Fruit fly (Drosophila melanogaster): Measurements from ENCODE around the gene Oseg5.

Gene Oseg5

dm6 chr2L:20803733-20804164 lies 31.9 kb downstream of the Oseg5 start:
- no peak for TF ChIP-seq Neu2 (GFP tag; optimal IDR thresholded peaks at IDR 0.05; ENCODE audit: borderline replicate concordance)
- TF ChIP-seq lilli (GFP tag; optimal IDR thresholded peaks at IDR 0.05): no peak
- peak; percentile 43 for TF ChIP-seq CG32532 (GFP tag; IDR thresholded peaks at IDR 0.05)
- peak; percentile 18 for TF ChIP-seq CG12071 (GFP tag; optimal IDR thresholded peaks at IDR 0.05)
- no peak for TF ChIP-seq Fer3 (tag; optimal IDR thresholded peaks at IDR 0.05)
- TF ChIP-seq ttk (GFP tag; IDR thresholded peaks at IDR 0.05): peak; percentile 58; the same call in 1 of the 2 replicates
- no peak for TF ChIP-seq E2f2 (GFP tag; IDR thresholded peaks at IDR 0.05)
- no peak for TF ChIP-seq ac (GFP tag; optimal IDR thresholded peaks at IDR 0.05)
- no peak for TF ChIP-seq zf30C (GFP tag; optimal IDR thresholded peaks at IDR 0.05)
- TF ChIP-seq CG2889 (GFP tag; IDR thresholded peaks at IDR 0.05): no peak
- 0 out of 2 replicates have a peak, but pooled peaks have one; percentile 8 for TF ChIP-seq CG32772 (GFP tag; IDR thresholded peaks at IDR 0.05)
- TF ChIP-seq CG31224 (GFP tag; IDR thresholded peaks at IDR 0.05): peak; percentile 27; the same call in 1 of the 2 replicates
- no peak for TF ChIP-seq inv (GFP tag; IDR thresholded peaks at IDR 0.05; ENCODE audit: partially characterized antibody)
- TF ChIP-seq Elba2 (GFP tag; optimal IDR thresholded peaks at IDR 0.05): no peak
- peak; percentile 80 for TF ChIP-seq abd-A (tag; optimal IDR thresholded peaks at IDR 0.05)
- no peak for TF ChIP-seq gfzf (GFP tag; optimal IDR thresholded peaks at IDR 0.05)
- TF ChIP-seq CG17568 (GFP tag; optimal IDR thresholded peaks at IDR 0.05): no peak
- TF ChIP-seq sc (optimal IDR thresholded peaks at IDR 0.05): no peak
- TF ChIP-seq sc (GFP tag; optimal IDR thresholded peaks at IDR 0.05): no peak
- TF ChIP-seq ken (GFP tag; IDR thresholded peaks at IDR 0.05): no peak
- TF ChIP-seq nerfin-1 (tag; optimal IDR thresholded peaks at IDR 0.05): peak; percentile 43
- TF ChIP-seq CG2199 (GFP tag; IDR thresholded peaks at IDR 0.05): peak; percentile 78; the same call in 2 of the 3 replicates
- TF ChIP-seq CG15696 (tag; optimal IDR thresholded peaks at IDR 0.05): no peak
- 0 out of 2 replicates have a peak, but pooled peaks have one; percentile 44 for TF ChIP-seq CG42726 (GFP tag; IDR thresholded peaks at IDR 0.05; ENCODE audit: partially characterized antibody)
- no peak for TF ChIP-seq CG3726 (GFP tag; IDR thresholded peaks at IDR 0.05)
- TF ChIP-seq sr (GFP tag; IDR thresholded peaks at IDR 0.05): peak; percentile 54; the same call in 1 of the 3 replicates
- no peak for TF ChIP-seq CG30403 (GFP tag; optimal IDR thresholded peaks at IDR 0.05)
- peak; percentile 78; the same call in 2 of the 4 replicates for TF ChIP-seq chinmo (GFP tag; IDR thresholded peaks at IDR 0.05; ENCODE audit: partially characterized antibody)
- peak; percentile 48 for TF ChIP-seq CG13894 (tag; optimal IDR thresholded peaks at IDR 0.05)
- TF ChIP-seq kni (GFP tag; optimal IDR thresholded peaks at IDR 0.05): peak; percentile 12
- peak in 1 of 2 experiments; percentile 47 for TF ChIP-seq Pdp1 (GFP tag; optimal IDR thresholded peaks at IDR 0.05)
- 0 out of 2 replicates have a peak, but pooled peaks have one; percentile 27 for TF ChIP-seq amos (GFP tag; IDR thresholded peaks at IDR 0.05; ENCODE audit: partially characterized antibody)
- peak in 1 of 2 experiments; percentile 26 for TF ChIP-seq Hr51 (GFP tag; optimal IDR thresholded peaks at IDR 0.05)
- TF ChIP-seq seq (GFP tag; IDR thresholded peaks at IDR 0.05): peak; percentile 31; the same call in 1 of the 2 replicates
- no peak for TF ChIP-seq Ssrp (tag; optimal IDR thresholded peaks at IDR 0.05)
- peak; percentile 45 to 52 for TF ChIP-seq Trl (optimal IDR thresholded peaks at IDR 0.05)
- no peak for TF ChIP-seq Trl (GFP tag; optimal IDR thresholded peaks at IDR 0.05)
- TF ChIP-seq sd (tag; optimal IDR thresholded peaks at IDR 0.05): peak; percentile 65
- TF ChIP-seq CG16813 (GFP tag; IDR thresholded peaks at IDR 0.05; ENCODE audit: partially characterized antibody): no peak
- 0 out of 3 replicates have a peak, but pooled peaks have one; percentile 29 for TF ChIP-seq HLH4C (GFP tag; IDR thresholded peaks at IDR 0.05; ENCODE audit: partially characterized antibody)
- TF ChIP-seq Nf-YA (GFP tag; IDR thresholded peaks at IDR 0.05): no peak
- no peak for TF ChIP-seq D19A (tag; optimal IDR thresholded peaks at IDR 0.05)
- TF ChIP-seq toy (GFP tag; IDR thresholded peaks at IDR 0.05): 0 out of 2 replicates have a peak, but pooled peaks have one; percentile 47
- no peak for TF ChIP-seq Camta (GFP tag; optimal IDR thresholded peaks at IDR 0.05)
- no peak for TF ChIP-seq grau (tag; optimal IDR thresholded peaks at IDR 0.05)
- no peak for TF ChIP-seq CG12942 (GFP tag; optimal IDR thresholded peaks at IDR 0.05)
- TF ChIP-seq phol (tag; optimal IDR thresholded peaks at IDR 0.05): no peak
- TF ChIP-seq B-H2 (GFP tag; optimal IDR thresholded peaks at IDR 0.05): no peak
- no peak for TF ChIP-seq CG30020 (tag; optimal IDR thresholded peaks at IDR 0.05)
- no peak for TF ChIP-seq H15 (GFP tag; IDR thresholded peaks at IDR 0.05)

All from whole organism, embryonic.